Worm (Caenorhabditis elegans) whole organism, L4/young adult: ENCODE data around the gene efk-1.

ENCODE experiments used
- W03F9.2 ChIP-seq: fragments of 150-350 bp; optimal IDR thresholded peaks from 2 replicates; lab custom pipeline; 2014; ENCODE audit warnings: missing biosample characterization, missing genetic modification characterization
- him-1 ChIP-seq: sonication (generic microtip); optimal IDR thresholded peaks from 2 replicates; lab custom pipeline; 2016; ENCODE audit warnings: missing genotype, missing genetic modification reagents, missing genetic modification characterization, missing compliant biosample characterization

DNA sequence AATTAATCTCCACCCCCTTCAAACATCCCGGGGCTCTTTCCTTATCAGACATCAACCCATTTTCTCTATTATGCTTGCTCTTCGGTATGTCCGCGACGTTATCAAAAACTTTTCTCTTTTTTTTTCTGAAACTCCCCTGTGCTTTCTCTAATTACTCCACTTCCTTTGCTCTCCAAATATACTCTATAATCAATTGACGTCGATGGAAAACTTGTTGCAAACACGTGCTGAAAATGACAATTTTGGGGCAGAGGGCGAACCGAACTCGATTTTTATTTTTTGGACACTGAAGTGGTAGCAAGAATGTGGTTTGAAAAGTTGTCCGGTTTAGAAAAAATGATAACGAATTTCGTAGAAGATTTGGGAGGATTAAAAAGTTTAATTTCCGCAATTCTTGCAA, 10.7 kb upstream of the efk-1 start:
- TF ChIP-seq him-1 (no peak), W03F9.2 (no peak)
